Worm (Caenorhabditis elegans) whole organism, late embryonic: ENCODE measurements around the gene gcl-1.
A peak's percentile ranks its signal among the peaks of the same experiment; 100 is the strongest.
"Not testable (repeated sequence)": the region's sequence is repeated elsewhere in the genome, so short reads cannot be mapped to it uniquely, and the experiment has no call there.

Experiments
- C08G9.2 ChIP-seq: sonication (generic microtip); optimal IDR thresholded peaks from 2 replicates; lab custom pipeline; 2016; ENCODE audit warnings: mild to moderate bottlenecking, missing genetic modification characterization, moderate library complexity, missing compliant biosample characterization
- C38D4.7 ChIP-seq: fragments of 200-800 bp; sonication (Bioruptor generic); optimal IDR thresholded peaks from 2 replicates; lab custom pipeline; 2018; ENCODE audit warnings: mild to moderate bottlenecking, missing genetic modification characterization, moderate library complexity, missing compliant biosample characterization
- Y22D7AL.16 ChIP-seq: sonication (generic microtip); optimal IDR thresholded peaks from 2 replicates; lab custom pipeline; 2016; ENCODE audit warnings: missing genetic modification characterization, missing compliant biosample characterization
- ahr-1 ChIP-seq: sonication (generic microtip); optimal IDR thresholded peaks from 2 replicates; lab custom pipeline; 2016; ENCODE audit warnings: missing genetic modification characterization, missing compliant biosample characterization
- ceh-14 ChIP-seq: sonication (generic microtip); optimal IDR thresholded peaks from 2 replicates; lab custom pipeline; 2016; ENCODE audit warnings: missing genotype, missing genetic modification characterization, missing compliant biosample characterization
- ceh-19 ChIP-seq: fragments of 200-800 bp; sonication (Bioruptor generic); optimal IDR thresholded peaks from 2 replicates; lab custom pipeline; 2018; ENCODE audit warnings: mild to moderate bottlenecking, missing genetic modification characterization, missing compliant biosample characterization
- ceh-24 ChIP-seq: sonication (generic microtip); optimal IDR thresholded peaks from 2 replicates; lab custom pipeline; 2016; ENCODE audit warnings: mild to moderate bottlenecking, missing genetic modification characterization, missing compliant biosample characterization
- ceh-30 ChIP-seq: fragments of 150-350 bp; optimal IDR thresholded peaks from 2 replicates; lab custom pipeline; 2014; ENCODE audit warnings: missing biosample characterization, missing genetic modification characterization
- ceh-31 ChIP-seq: sonication (generic microtip); optimal IDR thresholded peaks from 2 replicates; lab custom pipeline; 2016; ENCODE audit warnings: missing genetic modification characterization, missing compliant biosample characterization
- ceh-34 ChIP-seq: sonication (generic microtip); optimal IDR thresholded peaks from 2 replicates; lab custom pipeline; 2016; ENCODE audit warnings: mild to moderate bottlenecking, missing genetic modification characterization, missing compliant biosample characterization
- ceh-45 ChIP-seq: fragments of 200-800 bp; sonication (Bioruptor generic); IDR thresholded peaks from 2 replicates; pipeline ENCODE4 v1.3.6; 2022; ENCODE audit warnings: missing genetic modification reagents, missing genetic modification characterization, missing compliant biosample characterization
- ceh-9 ChIP-seq: sonication (generic microtip); optimal IDR thresholded peaks from 2 replicates; lab custom pipeline; 2016; ENCODE audit warnings: mild to moderate bottlenecking, missing genetic modification characterization, inconsistent platforms, missing compliant biosample characterization
- che-1 ChIP-seq: sonication (generic microtip); optimal IDR thresholded peaks from 2 replicates; lab custom pipeline; 2016; ENCODE audit warnings: mild to moderate bottlenecking, missing genetic modification characterization, missing compliant biosample characterization
- elt-4 ChIP-seq: sonication (generic microtip); optimal IDR thresholded peaks from 2 replicates; lab custom pipeline; 2016; ENCODE audit warnings: missing genetic modification characterization, missing compliant biosample characterization
- fax-1 ChIP-seq: sonication (generic microtip); optimal IDR thresholded peaks from 2 replicates; lab custom pipeline; 2016; ENCODE audit warnings: missing genotype, missing genetic modification characterization, missing compliant biosample characterization
- fkh-6 ChIP-seq: sonication (generic microtip); optimal IDR thresholded peaks from 2 replicates; lab custom pipeline; 2016; ENCODE audit warnings: missing genetic modification characterization, missing compliant biosample characterization
- gmeb-2 ChIP-seq: sonication (generic microtip); optimal IDR thresholded peaks from 2 replicates; lab custom pipeline; 2016; ENCODE audit warnings: missing genetic modification characterization, inconsistent platforms, missing compliant biosample characterization
- hlh-15 ChIP-seq: sonication (generic microtip); optimal IDR thresholded peaks from 2 replicates; lab custom pipeline; 2016; ENCODE audit warnings: missing genetic modification characterization, missing compliant biosample characterization
- hlh-30 ChIP-seq: sonication (generic microtip); optimal IDR thresholded peaks from 2 replicates; lab custom pipeline; 2017; ENCODE audit warnings: antibody characterized with exemption, missing genetic modification characterization, missing compliant biosample characterization; ENCODE audit not compliant: insufficient read depth
- hlh-8 ChIP-seq: sonication (generic microtip); optimal IDR thresholded peaks from 2 replicates; lab custom pipeline; 2016; ENCODE audit warnings: missing genotype, missing genetic modification characterization, missing compliant biosample characterization
- lim-6 ChIP-seq: sonication (generic microtip); optimal IDR thresholded peaks from 2 replicates; lab custom pipeline; 2016; ENCODE audit warnings: missing genetic modification characterization, missing compliant biosample characterization
- lin-11 ChIP-seq: fragments of 200-800 bp; sonication (Bioruptor generic); optimal IDR thresholded peaks from 2 replicates; lab custom pipeline; 2018; ENCODE audit warnings: mild to moderate bottlenecking, missing genetic modification characterization, missing compliant biosample characterization
- mec-3 ChIP-seq: sonication (generic microtip); optimal IDR thresholded peaks from 2 replicates; lab custom pipeline; 2016; ENCODE audit warnings: borderline replicate concordance, missing genetic modification characterization, missing compliant biosample characterization
- nfya-1 ChIP-seq: sonication (generic microtip); optimal IDR thresholded peaks from 2 replicates; lab custom pipeline; 2017; ENCODE audit warnings: missing genetic modification characterization, mild to moderate bottlenecking, missing compliant biosample characterization, antibody characterized with exemption, moderate library complexity
- odd-2 ChIP-seq: sonication (generic microtip); optimal IDR thresholded peaks from 2 replicates; lab custom pipeline; 2017; ENCODE audit warnings: antibody characterized with exemption, mild to moderate bottlenecking, missing genetic modification characterization, missing compliant biosample characterization
- pag-3 ChIP-seq: sonication (generic microtip); optimal IDR thresholded peaks from 2 replicates; lab custom pipeline; 2016; ENCODE audit warnings: missing compliant biosample characterization, missing genetic modification characterization, borderline replicate concordance
- pha-4 ChIP-seq: fragments of 150-350 bp; optimal IDR thresholded peaks from 2 replicates; lab custom pipeline; 2018; ENCODE audit warnings: missing biosample characterization, missing genetic modification reagents, missing genetic modification characterization
- pqm-1 ChIP-seq: sonication (generic microtip); optimal IDR thresholded peaks from 2 replicates; lab custom pipeline; 2016; ENCODE audit warnings: missing genetic modification characterization, missing compliant biosample characterization
- ref-2 ChIP-seq: sonication (generic microtip); optimal IDR thresholded peaks from 2 replicates; lab custom pipeline; 2016; ENCODE audit warnings: missing genetic modification characterization, missing compliant biosample characterization
- sdc-2 ChIP-seq: sonication (generic microtip); optimal IDR thresholded peaks from 2 replicates; lab custom pipeline; 2016; ENCODE audit warnings: missing genotype, missing genetic modification characterization, missing compliant biosample characterization
- syd-9 ChIP-seq: sonication (generic microtip); optimal IDR thresholded peaks from 2 replicates; lab custom pipeline; 2016; ENCODE audit warnings: mild to moderate bottlenecking, missing genetic modification characterization, moderate library complexity, missing compliant biosample characterization
- tbx-7 ChIP-seq: sonication (generic microtip); optimal IDR thresholded peaks from 2 replicates; lab custom pipeline; 2016; ENCODE audit warnings: missing genotype, missing genetic modification characterization, missing compliant biosample characterization
- ttx-3 ChIP-seq: sonication (generic microtip); optimal IDR thresholded peaks from 2 replicates; lab custom pipeline; 2016; ENCODE audit warnings: missing genetic modification reagents, missing genetic modification characterization, missing compliant biosample characterization
- unc-42 ChIP-seq: sonication (generic microtip); optimal IDR thresholded peaks from 2 replicates; lab custom pipeline; 2016; ENCODE audit warnings: missing genotype, missing genetic modification characterization, missing compliant biosample characterization
- unc-55 ChIP-seq: sonication (generic microtip); optimal IDR thresholded peaks from 2 replicates; lab custom pipeline; 2017; ENCODE audit warnings: missing biosample characterization, missing genetic modification reagents, missing genetic modification characterization
- unc-86 ChIP-seq: sonication (generic microtip); optimal IDR thresholded peaks from 2 replicates; lab custom pipeline; 2016; ENCODE audit warnings: missing genetic modification characterization, missing compliant biosample characterization
- ztf-16 ChIP-seq: sonication (generic microtip); optimal IDR thresholded peaks from 2 replicates; lab custom pipeline; 2017; ENCODE audit warnings: missing genetic modification characterization, missing compliant biosample characterization

Gene gcl-1

DNA sequence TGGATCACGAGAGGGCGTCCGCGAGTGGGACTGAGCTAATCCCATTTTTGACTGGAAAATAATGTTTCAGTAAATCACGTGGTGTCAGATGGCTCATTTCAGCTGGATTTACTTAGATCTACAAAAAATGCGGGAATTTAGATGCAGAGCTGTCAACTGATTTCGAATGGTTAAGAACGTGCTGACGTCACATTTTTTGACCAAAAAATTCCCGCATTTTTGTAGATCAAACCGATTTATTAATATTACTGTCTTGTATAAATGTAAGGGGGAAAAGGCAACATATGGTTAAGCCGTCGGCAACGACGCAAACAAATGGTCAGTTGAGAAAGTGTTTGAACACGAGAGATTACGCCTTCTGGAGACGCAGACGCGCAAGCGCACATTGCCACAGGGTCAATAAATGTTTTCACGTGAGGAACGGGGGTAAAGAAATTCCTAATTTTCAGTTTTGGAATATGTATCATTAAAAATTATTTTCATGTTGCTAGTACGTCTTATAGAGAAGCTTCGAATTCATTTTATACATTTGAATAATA is at the start of gene gcl-1:
TSS of gene gcl-1 (minus strand) at position 51 of the 539 bp plus-strand sequence.
- TF ChIP-seq nfya-1 (tag; lab: Kevin White, UChicago) (peak; percentile 11), sdc-2 (tag; lab: Kevin White, UChicago) (no peak), C08G9.2 (tag; lab: Kevin White, UChicago) (no peak), hlh-30 (tag; lab: Kevin White, UChicago) (peak; percentile 55), pag-3 (no peak), hlh-8 (tag; lab: Kevin White, UChicago) (peak; percentile 13), C38D4.7 (no peak), ahr-1 (no peak), pha-4 (tag; lab: Kevin White, UChicago) (no peak), odd-2 (tag; lab: Kevin White, UChicago) (no peak)

- TF ChIP-seq ceh-31 (tag; lab: Kevin White, UChicago) (no peak), syd-9 (no peak), ceh-45 (GFP tag; lab: Robert Waterston, UW) (no peak), hlh-8 (tag; lab: Kevin White, UChicago) (no peak), ceh-24 (tag; lab: Kevin White, UChicago) (no peak), ttx-3 (tag; lab: Kevin White, UChicago) (no peak), tbx-7 (tag; lab: Kevin White, UChicago) (no peak), lim-6 (tag; lab: Kevin White, UChicago) (no peak), fkh-6 (tag; lab: Kevin White, UChicago) (no peak)
Observed at ce11 chrIV:13460876-13461275, 48.2 kb upstream of the gcl-1 start, which contains the start of gene Y38H8A.12. Gene Y38H8A.12, minus strand, starts transcription at chrIV:13460976.

ce11 chrIV:13458237-13458636 is 45.5 kb upstream of the gcl-1 start:
- TF ChIP-seq ref-2 (tag; lab: Kevin White, UChicago) (no peak), fax-1 (tag; lab: Kevin White, UChicago) (no peak), ahr-1 (no peak)

ce11 chrIV:13456893-13457292 is 44.2 kb upstream of the gcl-1 start:
- TF ChIP-seq elt-4 (tag; lab: Kevin White, UChicago) (no peak), lim-6 (tag; lab: Kevin White, UChicago) (no peak), gmeb-2 (tag; lab: Kevin White, UChicago) (no peak)

DNA sequence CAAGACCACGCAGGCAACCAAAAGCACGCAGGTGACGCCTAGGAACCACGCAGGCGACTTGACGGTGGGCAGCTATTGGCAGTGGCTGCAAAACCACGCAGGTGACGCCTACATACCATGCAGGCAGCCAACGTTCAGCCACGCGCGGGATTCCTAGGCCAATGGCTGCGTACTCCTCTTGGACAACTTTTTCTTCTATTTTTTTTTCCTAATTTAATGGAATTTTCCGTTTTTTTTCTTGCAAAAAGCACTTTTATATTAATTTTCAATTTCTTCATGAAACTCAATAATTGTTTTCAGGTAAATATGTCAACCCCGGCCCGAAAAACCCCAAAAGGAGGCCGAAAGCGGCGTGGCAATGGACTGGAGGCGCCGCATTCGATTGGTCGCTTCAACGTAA is 42.5 kb upstream of the gcl-1 start, which contains the start of gene Y38H8A.7:
TSS of gene Y38H8A.7 (plus strand) at position 301 of the 400 bp plus-strand sequence.
- TF ChIP-seq lin-11; odd-2 (tag; lab: Kevin White, UChicago); ref-2 (tag; lab: Kevin White, UChicago): not testable (repeated sequence)

- no peak for TF ChIP-seq fkh-6 (tag; lab: Kevin White, UChicago)
- TF ChIP-seq ceh-19 (GFP tag; lab: Kevin White, UChicago) = no peak
- no peak for TF ChIP-seq che-1 (tag; lab: Kevin White, UChicago)
- TF ChIP-seq hlh-30 (tag; lab: Kevin White, UChicago) = no peak
- TF ChIP-seq ceh-14 (tag; lab: Kevin White, UChicago) = no peak
- no peak for TF ChIP-seq ceh-34 (tag; lab: Kevin White, UChicago)
- no peak for TF ChIP-seq unc-55
- TF ChIP-seq pqm-1 (tag; lab: Kevin White, UChicago) = no peak
- no peak for TF ChIP-seq ttx-3 (tag; lab: Kevin White, UChicago)
- TF ChIP-seq unc-86 = no peak
- TF ChIP-seq ztf-16 (tag; lab: Kevin White, UChicago) = no peak
- no peak for TF ChIP-seq mec-3 (tag; lab: Kevin White, UChicago)
- no peak for TF ChIP-seq hlh-15 (tag; lab: Kevin White, UChicago)
- TF ChIP-seq unc-42 (tag; lab: Kevin White, UChicago) = no peak
- TF ChIP-seq ceh-30 (tag; lab: Kevin White, UChicago) = no peak
- TF ChIP-seq pag-3 = no peak
- no peak for TF ChIP-seq Y22D7AL.16
- no peak for TF ChIP-seq nfya-1 (tag; lab: Kevin White, UChicago)
- no peak for TF ChIP-seq ceh-24 (tag; lab: Kevin White, UChicago)
- TF ChIP-seq ceh-9 (tag; lab: Kevin White, UChicago) = no peak
Observed at ce11 chrIV:13454698-13455097, 42.0 kb upstream of the gcl-1 start, which contains the start of gene uso-1. Gene uso-1, minus strand, starts transcription at chrIV:13454798.
